Worm (Caenorhabditis elegans) whole organism, midembryonic: ENCODE data around the gene aexr-3.

ENCODE experiments used
- T22C8.4 ChIP-seq: fragments of 200-800 bp; sonication (Bioruptor generic); IDR thresholded peaks from 2 replicates; pipeline ENCODE4 v1.3.6; 2022; ENCODE audit warnings: missing genetic modification characterization, missing compliant biosample characterization
- cog-1 ChIP-seq: sonication (generic microtip); optimal IDR thresholded peaks from 2 replicates; lab custom pipeline; 2016; ENCODE audit warnings: missing genetic modification characterization, missing compliant biosample characterization
- flt-1 ChIP-seq: fragments of 200-800 bp; sonication (Bioruptor generic); IDR thresholded peaks from 2 replicates; pipeline ENCODE4 v1.3.6; 2022; ENCODE audit warnings: missing genetic modification characterization, missing compliant biosample characterization
- klf-2 ChIP-seq: fragments of 200-800 bp; sonication (Bioruptor generic); conservative IDR thresholded peaks from 2 replicates; pipeline ENCODE4 v1.3.6; 2022; ENCODE audit warnings: missing genetic modification reagents, missing genetic modification characterization, missing compliant biosample characterization
- med-1 ChIP-seq: sonication (generic microtip); optimal IDR thresholded peaks from 2 replicates; lab custom pipeline; 2017; ENCODE audit warnings: missing genetic modification characterization, mild to moderate bottlenecking, missing compliant biosample characterization, antibody characterized with exemption, missing genetic modification reagents; ENCODE audit not compliant: insufficient read depth
- ref-1 ChIP-seq: fragments of 200-800 bp; sonication (Bioruptor generic); conservative IDR thresholded peaks from 2 replicates; pipeline ENCODE4 v1.3.6; 2022; ENCODE audit warnings: missing genetic modification reagents, missing genetic modification characterization, missing compliant biosample characterization
- tab-1 ChIP-seq: fragments of 200-800 bp; sonication (Bioruptor generic); IDR thresholded peaks from 2 replicates; pipeline ENCODE4 v1.3.6; 2022; ENCODE audit warnings: missing genetic modification characterization, missing compliant biosample characterization
- ztf-23 ChIP-seq: fragments of 200-800 bp; sonication (Bioruptor generic); IDR thresholded peaks from 2 replicates; pipeline ENCODE4 v1.3.6; 2022; ENCODE audit warnings: missing genetic modification reagents, missing genetic modification characterization, missing compliant biosample characterization
- ztf-29 ChIP-seq: fragments of 200-800 bp; sonication (Bioruptor generic); IDR thresholded peaks from 2 replicates; pipeline ENCODE4 v1.3.6; 2022; ENCODE audit warnings: missing genetic modification reagents, missing genetic modification characterization, missing compliant biosample characterization

DNA sequence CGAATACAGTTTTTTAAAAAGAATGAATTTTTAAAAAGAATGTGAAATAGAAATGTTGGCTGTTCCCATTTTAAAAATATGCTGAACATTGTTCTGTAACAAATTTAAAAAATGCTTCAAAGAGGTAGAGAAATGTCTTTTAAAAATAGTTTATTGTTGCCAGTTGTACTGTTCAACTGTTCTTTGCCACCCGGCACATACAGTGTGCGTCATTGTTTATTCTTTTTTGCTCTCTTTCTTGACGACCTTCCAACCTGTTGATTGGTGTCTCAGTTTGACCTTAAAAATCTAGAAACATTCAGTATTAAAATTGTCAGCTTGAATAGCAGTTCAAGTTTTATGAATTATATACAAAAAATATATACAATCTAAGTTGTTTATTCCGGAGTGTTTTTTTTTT is 29.3 kb downstream of the aexr-3 start:
- no peak for TF ChIP-seq T22C8.4 (GFP tag; lab: Robert Waterston, UW)
- TF ChIP-seq med-1: no peak
- TF ChIP-seq flt-1 (GFP tag; lab: Robert Waterston, UW): no peak
- TF ChIP-seq ztf-29 (GFP tag; lab: Robert Waterston, UW): no peak
- TF ChIP-seq klf-2 (GFP tag; lab: Robert Waterston, UW): no peak
- TF ChIP-seq ztf-23 (GFP tag; lab: Robert Waterston, UW): no peak
- TF ChIP-seq cog-1 (tag; lab: Kevin White, UChicago): no peak
- no peak for TF ChIP-seq tab-1 (GFP tag; lab: Robert Waterston, UW)
- TF ChIP-seq ref-1 (GFP tag; lab: Robert Waterston, UW): no peak
